Fruit fly (Drosophila melanogaster): Measurements from ENCODE around the gene CG6686.
A peak's percentile ranks its signal among the peaks of the same experiment; 100 is the strongest.

CG6686 gene

dm6 chr2L:12025505-12025904 lies 37.7 kb upstream of the CG6686 start (continued):
- TF ChIP-seq CG8632 (GFP tag; optimal IDR thresholded peaks at IDR 0.05), result no peak
- TF ChIP-seq Ets21C (GFP tag; optimal IDR thresholded peaks at IDR 0.05), result no peak
- TF ChIP-seq dsx (GFP tag; optimal IDR thresholded peaks at IDR 0.05; ENCODE audit: poor library complexity, severe bottlenecking), result peak; percentile 41
- no peak for TF ChIP-seq CG34406 (GFP tag; optimal IDR thresholded peaks at IDR 0.05)
- TF ChIP-seq CG6808 (GFP tag; optimal IDR thresholded peaks at IDR 0.05), result peak; percentile 33
- no peak for TF ChIP-seq Hr39 (GFP tag; optimal IDR thresholded peaks at IDR 0.05)
- TF ChIP-seq Sox15 (GFP tag; optimal IDR thresholded peaks at IDR 0.05), result no peak
- TF ChIP-seq vri (GFP tag; optimal IDR thresholded peaks at IDR 0.05), result no peak
- TF ChIP-seq Sox102F (GFP tag; optimal IDR thresholded peaks at IDR 0.05), result peak; percentile 4
- no peak for TF ChIP-seq CG9139 (GFP tag; optimal IDR thresholded peaks at IDR 0.05)
- peak; percentile 27 for TF ChIP-seq spab (GFP tag; optimal IDR thresholded peaks at IDR 0.05)
- no peak for TF ChIP-seq Hr38 (GFP tag; optimal IDR thresholded peaks at IDR 0.05)
- no peak for TF ChIP-seq Blimp-1 (GFP tag; optimal IDR thresholded peaks at IDR 0.05)
- no peak for TF ChIP-seq CG10669 (GFP tag; optimal IDR thresholded peaks at IDR 0.05)
- TF ChIP-seq CG6276 (GFP tag; optimal IDR thresholded peaks at IDR 0.05), result peak; percentile 55
- TF ChIP-seq CG3919 (GFP tag; optimal IDR thresholded peaks at IDR 0.05), result peak; percentile 42

- TF ChIP-seq eg (GFP tag; IDR thresholded peaks at IDR 0.05) (no peak), Eip78C (GFP tag) (no peak), CG11762 (GFP tag; optimal IDR thresholded peaks at IDR 0.05; ENCODE audit: insufficient read depth) (no peak), CG11902 (GFP tag; optimal IDR thresholded peaks at IDR 0.05) (no peak), CG15336 (GFP tag; IDR thresholded peaks at IDR 0.05) (no peak)
These were observed 36.3 kb upstream of the CG6686 start for dm6 chr2L:12024104-12024503.

DNA sequence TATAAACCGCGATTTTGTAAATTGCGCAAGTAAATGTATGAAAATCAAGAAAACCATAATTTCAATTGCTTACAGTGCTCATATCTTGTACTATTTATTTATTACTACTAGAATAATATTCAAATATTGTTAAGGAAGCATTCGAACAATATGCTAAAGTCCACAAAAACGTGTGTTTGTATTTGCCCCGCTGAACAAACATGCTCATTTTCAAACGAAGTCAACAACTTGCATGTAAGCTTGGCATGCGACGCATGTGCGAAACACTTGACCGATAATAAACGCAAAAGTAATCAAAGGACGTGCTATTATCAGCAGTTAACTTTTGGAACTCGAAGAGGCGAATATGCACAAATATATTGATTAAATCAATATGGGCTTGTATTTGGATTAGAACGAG lies 33.4 kb upstream of the CG6686 start:
- TF ChIP-seq CG10631 (GFP tag; optimal IDR thresholded peaks at IDR 0.05) (no peak), acj6 (GFP tag; optimal IDR thresholded peaks at IDR 0.05) (no peak), CG11762 (GFP tag; optimal IDR thresholded peaks at IDR 0.05; ENCODE audit: insufficient read depth) (no peak), CG4318 (GFP tag; optimal IDR thresholded peaks at IDR 0.05) (no peak), Sox102F (GFP tag; optimal IDR thresholded peaks at IDR 0.05) (no peak), Eip78C (GFP tag) (peak; percentile 17), fd59A (GFP tag; optimal IDR thresholded peaks at IDR 0.05) (no peak), vri (GFP tag; optimal IDR thresholded peaks at IDR 0.05) (peak; percentile 38), Ets96B (tag; optimal IDR thresholded peaks at IDR 0.05) (no peak), Lpt (GFP tag; optimal IDR thresholded peaks at IDR 0.05) (no peak), esn (GFP tag; optimal IDR thresholded peaks at IDR 0.05) (peak; percentile 5), topi (GFP tag; optimal IDR thresholded peaks at IDR 0.05) (no peak), fkh (GFP tag; optimal IDR thresholded peaks at IDR 0.05) (peak; percentile 68), CG9139 (GFP tag; optimal IDR thresholded peaks at IDR 0.05) (no peak), pdm3 (GFP tag; optimal IDR thresholded peaks at IDR 0.05) (no peak)

- TF ChIP-seq dac (GFP tag; optimal IDR thresholded peaks at IDR 0.05) (no peak), vri (GFP tag; optimal IDR thresholded peaks at IDR 0.05) (no peak), CG4318 (GFP tag; optimal IDR thresholded peaks at IDR 0.05) (no peak), Eip75B (GFP tag; optimal IDR thresholded peaks at IDR 0.05) (no peak), CG6163 (GFP tag; IDR thresholded peaks at IDR 0.05) (no peak), Hr38 (GFP tag; optimal IDR thresholded peaks at IDR 0.05) (no peak), pdm3 (GFP tag; optimal IDR thresholded peaks at IDR 0.05) (no peak), Hr39 (GFP tag; optimal IDR thresholded peaks at IDR 0.05) (no peak), acj6 (GFP tag; optimal IDR thresholded peaks at IDR 0.05) (no peak), Sox102F (GFP tag; optimal IDR thresholded peaks at IDR 0.05) (no peak), fkh (GFP tag; optimal IDR thresholded peaks at IDR 0.05) (no peak), CG11902 (GFP tag; optimal IDR thresholded peaks at IDR 0.05) (no peak), salr (GFP tag; optimal IDR thresholded peaks at IDR 0.05) (no peak), CG32006 (GFP tag; optimal IDR thresholded peaks at IDR 0.05) (no peak)
These were observed 32.9 kb upstream of the CG6686 start, which contains the start of gene Wdr81 for dm6 chr2L:12020735-12021134. Gene Wdr81 (minus strand): TSS chr2L:12020960.

Measured in whole organism, prepupa.